Worm (Caenorhabditis elegans) whole organism, L2 larva: Measurements from ENCODE around the gene Y73F8A.13.

ENCODE experiments used
- ZK546.5 ChIP-seq: sonication (generic microtip); optimal IDR thresholded peaks from 2 replicates; lab custom pipeline; 2017; ENCODE audit warnings: missing biosample characterization, missing genetic modification characterization
- blmp-1 ChIP-seq: sonication (generic microtip); optimal IDR thresholded peaks from 2 replicates; lab custom pipeline; 2017; ENCODE audit warnings: missing genetic modification characterization, mild to moderate bottlenecking, missing compliant biosample characterization, antibody characterized with exemption, moderate library complexity; ENCODE audit not compliant: insufficient read depth
- dmd-4 ChIP-seq: sonication (generic microtip); optimal IDR thresholded peaks from 2 replicates; lab custom pipeline; 2017; ENCODE audit warnings: missing biosample characterization, missing genetic modification characterization
- elt-1 ChIP-seq: fragments of 150-350 bp; optimal IDR thresholded peaks from 2 replicates; lab custom pipeline; 2014; ENCODE audit warnings: missing biosample characterization, missing genetic modification characterization
- elt-3 ChIP-seq: sonication (generic microtip); optimal IDR thresholded peaks from 2 replicates; lab custom pipeline; 2017; ENCODE audit warnings: missing biosample characterization, missing genetic modification characterization
- lin-39 ChIP-seq: fragments of 150-350 bp; optimal IDR thresholded peaks from 2 replicates; lab custom pipeline; 2014; ENCODE audit warnings: missing biosample characterization, missing genetic modification reagents, missing genetic modification characterization
- mab-5 ChIP-seq: fragments of 150-350 bp; optimal IDR thresholded peaks from 2 replicates; lab custom pipeline; 2014; ENCODE audit warnings: missing biosample characterization, missing genetic modification characterization
- nhr-23 ChIP-seq: fragments of 150-350 bp; optimal IDR thresholded peaks from 2 replicates; lab custom pipeline; 2014; ENCODE audit warnings: missing biosample characterization, missing genetic modification reagents, missing genetic modification characterization
- nhr-237 ChIP-seq: fragments of 150-350 bp; optimal IDR thresholded peaks from 2 replicates; lab custom pipeline; 2014; ENCODE audit warnings: missing biosample characterization, missing genetic modification characterization
- nhr-25 ChIP-seq: fragments of 150-350 bp; sonication (generic microtip); optimal IDR thresholded peaks from 3 replicates; lab custom pipeline; 2014; ENCODE audit warnings: missing biosample characterization, missing genetic modification characterization
- unc-55 ChIP-seq: fragments of 150-350 bp; sonication (generic microtip); optimal IDR thresholded peaks from 3 replicates; lab custom pipeline; 2014; ENCODE audit warnings: missing biosample characterization, missing genetic modification reagents, missing genetic modification characterization

DNA sequence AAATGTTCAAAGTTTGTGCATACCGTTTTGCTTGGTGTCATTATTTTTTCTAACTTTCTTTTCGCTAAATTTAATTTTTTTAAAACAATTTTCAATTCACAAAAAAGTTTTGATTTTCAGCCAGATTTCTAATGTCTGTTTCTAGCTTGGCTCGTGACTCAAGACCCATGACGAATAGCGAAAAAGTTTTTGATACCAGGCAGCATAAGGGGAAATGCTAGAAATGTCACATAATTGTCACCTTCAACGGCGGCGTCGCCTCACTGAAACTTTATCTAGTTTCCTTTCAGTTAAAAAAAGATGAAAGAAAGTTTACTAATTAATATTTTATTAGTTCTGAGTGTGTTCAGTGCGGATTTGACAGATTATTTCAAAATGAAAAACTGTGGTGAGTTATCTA, 24.7 kb downstream of the Y73F8A.13 start, which contains the start of gene irld-59:
- TF ChIP-seq ZK546.5 (tag; lab: Kevin White, UChicago) (no peak), elt-1 (tag; lab: Kevin White, UChicago) (no peak), unc-55 (GFP tag; lab: Kevin White, UChicago) (no peak), elt-3 (tag; lab: Kevin White, UChicago) (no peak), lin-39 (tag; lab: Kevin White, UChicago) (no peak), nhr-23 (tag; lab: Kevin White, UChicago) (no peak), nhr-237 (tag; lab: Kevin White, UChicago) (no peak), blmp-1 (no peak), nhr-25 (no peak), mab-5 (no peak), dmd-4 (tag; lab: Kevin White, UChicago) (no peak)
